Worm (Caenorhabditis elegans) whole organism, young adult: Measurements from ENCODE around the gene twk-45.

Experiments used
- B0035.1 ChIP-seq: sonication (generic microtip); optimal IDR thresholded peaks from 2 replicates; lab custom pipeline; 2016; ENCODE audit warnings: missing genetic modification characterization, mild to moderate bottlenecking, missing compliant biosample characterization, missing genotype, missing genetic modification reagents
- F33H1.4 ChIP-seq: fragments of 200-800 bp; sonication (Bioruptor generic); IDR thresholded peaks from 2 replicates; pipeline ENCODE4 v1.3.6; 2022; ENCODE audit warnings: missing genetic modification reagents, missing genetic modification characterization, missing compliant biosample characterization
- F55B11.4 ChIP-seq: sonication (generic microtip); optimal IDR thresholded peaks from 2 replicates; lab custom pipeline; 2016; ENCODE audit warnings: missing compliant biosample characterization, missing genetic modification characterization, borderline replicate concordance; ENCODE audit not compliant: insufficient read depth
- K11D2.4 ChIP-seq: fragments of 200-800 bp; sonication (Bioruptor generic); IDR thresholded peaks from 2 replicates; pipeline ENCODE4 v1.3.6; 2022; ENCODE audit warnings: missing genetic modification reagents, missing genetic modification characterization, missing compliant biosample characterization
- T07F8.4 ChIP-seq: sonication (generic microtip); optimal IDR thresholded peaks from 2 replicates; lab custom pipeline; 2016; ENCODE audit warnings: mild to moderate bottlenecking, missing genetic modification characterization, moderate library complexity, missing compliant biosample characterization
- Y53F4B.3 ChIP-seq: fragments of 200-800 bp; sonication (Bioruptor generic); IDR thresholded peaks from 2 replicates; pipeline ENCODE4 v1.3.6; 2022; ENCODE audit warnings: missing genetic modification reagents, missing genetic modification characterization, missing compliant biosample characterization
- aptf-2 ChIP-seq: fragments of 200-800 bp; sonication (Bioruptor generic); conservative IDR thresholded peaks from 2 replicates; pipeline ENCODE4 v1.3.6; 2022; ENCODE audit warnings: missing genetic modification reagents, missing genetic modification characterization, missing compliant biosample characterization
- atf-7 ChIP-seq: sonication (generic microtip); optimal IDR thresholded peaks from 2 replicates; lab custom pipeline; 2017; ENCODE audit warnings: mild to moderate bottlenecking, missing genetic modification characterization, missing compliant biosample characterization
- attf-5 ChIP-seq: fragments of 200-800 bp; sonication (Bioruptor generic); optimal IDR thresholded peaks from 2 replicates; lab custom pipeline; 2018; ENCODE audit warnings: mild to moderate bottlenecking, missing genetic modification characterization, missing compliant biosample characterization
- bed-1 ChIP-seq: fragments of 200-800 bp; sonication (Bioruptor generic); IDR thresholded peaks from 2 replicates; pipeline ENCODE4 v1.3.6; 2022; ENCODE audit warnings: missing genetic modification reagents, missing genetic modification characterization, missing compliant biosample characterization
- ccch-3 ChIP-seq: fragments of 200-800 bp; sonication (Bioruptor generic); optimal IDR thresholded peaks from 2 replicates; lab custom pipeline; 2018; ENCODE audit warnings: mild to moderate bottlenecking, missing genetic modification characterization, missing compliant biosample characterization
- ceh-27 ChIP-seq: fragments of 200-800 bp; sonication (Bioruptor generic); optimal IDR thresholded peaks from 2 replicates; lab custom pipeline; 2018; ENCODE audit warnings: mild to moderate bottlenecking, missing genetic modification characterization, moderate library complexity, missing compliant biosample characterization
- ceh-40 ChIP-seq: fragments of 200-800 bp; sonication (Bioruptor generic); IDR thresholded peaks from 2 replicates; pipeline ENCODE4 v1.3.6; 2022; ENCODE audit warnings: missing genetic modification characterization, missing compliant biosample characterization
- die-1 ChIP-seq: sonication (generic microtip); optimal IDR thresholded peaks from 2 replicates; lab custom pipeline; 2016; ENCODE audit warnings: missing genotype, mild to moderate bottlenecking, missing genetic modification characterization, missing compliant biosample characterization
- dpl-1 ChIP-seq: fragments of 150-350 bp; optimal IDR thresholded peaks from 2 replicates; lab custom pipeline; 2014; ENCODE audit warnings: missing biosample characterization, missing genetic modification reagents, missing genetic modification characterization
- egrh-3 ChIP-seq: fragments of 200-800 bp; sonication (Bioruptor generic); IDR thresholded peaks from 2 replicates; pipeline ENCODE4 v1.3.6; 2022; ENCODE audit warnings: missing genetic modification reagents, missing genetic modification characterization, missing compliant biosample characterization
- hlh-12 ChIP-seq: sonication (generic microtip); optimal IDR thresholded peaks from 2 replicates; lab custom pipeline; 2016; ENCODE audit warnings: missing genetic modification characterization, missing compliant biosample characterization
- hlh-26 ChIP-seq: fragments of 200-800 bp; sonication (Bioruptor generic); conservative IDR thresholded peaks from 2 replicates; pipeline ENCODE4 v1.3.6; 2022; ENCODE audit warnings: missing genetic modification reagents, missing genetic modification characterization, missing compliant biosample characterization
- hmg-1.2 ChIP-seq: fragments of 200-800 bp; sonication (Bioruptor generic); IDR thresholded peaks from 2 replicates; pipeline ENCODE4 v1.3.6; 2022; ENCODE audit warnings: missing genetic modification reagents, missing genetic modification characterization, missing compliant biosample characterization
- hmg-20 ChIP-seq: fragments of 200-800 bp; sonication (Bioruptor generic); IDR thresholded peaks from 2 replicates; pipeline ENCODE4 v1.3.6; 2022; ENCODE audit warnings: missing genetic modification reagents, missing genetic modification characterization, missing compliant biosample characterization
- let-526 ChIP-seq: fragments of 200-800 bp; sonication (Bioruptor generic); IDR thresholded peaks from 2 replicates; pipeline ENCODE4 v1.3.6; 2022; ENCODE audit warnings: missing genetic modification reagents, missing genetic modification characterization, missing compliant biosample characterization
- lin-35 ChIP-seq, 3 experiments: fragments of 150-350 bp in 2 of 3; sonication (generic microtip) in 1 of 3; optimal IDR thresholded peaks; 2 replicates each; lab custom pipeline; 2014 to 2018; ENCODE audit warnings: missing biosample characterization in 3 of 3, missing genetic modification characterization in 3 of 3, missing genetic modification reagents in 3 of 3
- lin-54 ChIP-seq: fragments of 200-800 bp; sonication (Bioruptor generic); optimal IDR thresholded peaks from 2 replicates; lab custom pipeline; 2018; ENCODE audit warnings: mild to moderate bottlenecking, missing genetic modification characterization, missing compliant biosample characterization
- lsl-1 ChIP-seq: fragments of 200-800 bp; sonication (Bioruptor generic); optimal IDR thresholded peaks from 2 replicates; lab custom pipeline; 2018; ENCODE audit warnings: mild to moderate bottlenecking, missing genetic modification characterization, moderate library complexity, missing compliant biosample characterization
- madf-3 ChIP-seq: fragments of 200-800 bp; sonication (Bioruptor generic); IDR thresholded peaks from 2 replicates; pipeline ENCODE4 v1.3.6; 2022; ENCODE audit warnings: missing genetic modification reagents, missing genetic modification characterization, missing compliant biosample characterization
- madf-6 ChIP-seq: fragments of 200-800 bp; sonication (Bioruptor generic); IDR thresholded peaks from 2 replicates; pipeline ENCODE4 v1.3.6; 2022; ENCODE audit warnings: missing genetic modification reagents, missing genetic modification characterization, missing compliant biosample characterization
- mcd-1 ChIP-seq: fragments of 200-800 bp; sonication (Bioruptor generic); IDR thresholded peaks from 2 replicates; pipeline ENCODE4 v1.3.6; 2022; ENCODE audit warnings: missing genetic modification reagents, missing genetic modification characterization, missing compliant biosample characterization
- nhr-120 ChIP-seq: fragments of 200-800 bp; sonication (Bioruptor generic); IDR thresholded peaks from 2 replicates; pipeline ENCODE4 v1.3.6; 2022; ENCODE audit warnings: missing genetic modification characterization, missing compliant biosample characterization
- nhr-179 ChIP-seq: sonication (generic microtip); optimal IDR thresholded peaks from 2 replicates; lab custom pipeline; 2016; ENCODE audit warnings: mild to moderate bottlenecking, missing genetic modification characterization, missing compliant biosample characterization
- snpc-1.1 ChIP-seq: sonication (generic microtip); optimal IDR thresholded peaks from 2 replicates; lab custom pipeline; 2017; ENCODE audit warnings: missing genetic modification characterization, mild to moderate bottlenecking, missing compliant biosample characterization, antibody characterized with exemption, moderate library complexity, missing genotype, missing genetic modification reagents; ENCODE audit not compliant: insufficient read depth
- snpc-4 ChIP-seq, 5 experiments: fragments of 150-350 bp in 1 of 5; sonication (generic microtip) in 4 of 5; optimal IDR thresholded peaks; 2 replicates each; lab custom pipeline; 2014 to 2018; ENCODE audit warnings: missing genetic modification characterization in 5 of 5, missing biosample characterization in 3 of 5, antibody characterized with exemption in 2 of 5, mild to moderate bottlenecking in 2 of 5, missing compliant biosample characterization in 2 of 5, missing genotype in 2 of 5, moderate library complexity in 2 of 5, missing genetic modification reagents in 1 of 5
- tbx-9 ChIP-seq: sonication (generic microtip); optimal IDR thresholded peaks from 2 replicates; lab custom pipeline; 2016; ENCODE audit warnings: borderline replicate concordance, missing genetic modification characterization, inconsistent platforms, missing compliant biosample characterization
- unc-130 ChIP-seq: sonication (generic microtip); optimal IDR thresholded peaks from 2 replicates; lab custom pipeline; 2016; ENCODE audit warnings: missing genetic modification reagents, missing genetic modification characterization, missing compliant biosample characterization
- unc-62 ChIP-seq: fragments of 150-350 bp; optimal IDR thresholded peaks from 2 replicates; lab custom pipeline; 2014; ENCODE audit warnings: missing biosample characterization, missing genetic modification reagents, missing genetic modification characterization
- zfh-2 ChIP-seq: fragments of 200-800 bp; sonication (Bioruptor generic); conservative IDR thresholded peaks from 2 replicates; pipeline ENCODE4 v1.3.6; 2022; ENCODE audit warnings: missing genetic modification reagents, missing genetic modification characterization, missing compliant biosample characterization
- ztf-26 ChIP-seq: sonication (generic microtip); optimal IDR thresholded peaks from 2 replicates; lab custom pipeline; 2017; ENCODE audit warnings: missing genetic modification characterization, missing compliant biosample characterization
- ztf-6 ChIP-seq: fragments of 200-800 bp; sonication (Bioruptor generic); IDR thresholded peaks from 2 replicates; pipeline ENCODE4 v1.3.6; 2022; ENCODE audit warnings: missing genetic modification reagents, missing genetic modification characterization, missing compliant biosample characterization

Gene twk-45

DNA sequence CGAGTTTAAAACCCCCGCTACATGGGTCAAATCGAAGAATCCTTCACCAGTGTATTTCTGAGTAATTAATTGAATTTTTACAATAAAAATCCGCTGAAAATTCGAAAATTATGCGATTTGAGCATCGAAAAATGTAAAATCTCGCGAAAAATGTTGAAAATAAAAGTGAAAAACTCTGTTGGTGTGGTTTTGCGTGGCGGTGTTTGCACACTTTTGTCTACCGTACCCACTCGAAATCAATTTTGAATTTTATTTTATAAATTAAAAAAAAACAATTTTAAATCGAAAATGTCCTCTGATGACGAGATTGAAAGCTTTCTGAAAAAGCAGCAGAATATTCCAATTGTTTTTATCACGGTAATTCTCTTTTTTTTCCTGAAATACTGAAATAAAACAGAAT lies 20.9 kb downstream of the twk-45 start, which contains the start of gene Y71H2AM.6:
TSS of gene Y71H2AM.6 (plus strand) at position 264 of the 400 bp plus-strand sequence.
- TF ChIP-seq lin-35 (GFP tag; optimal IDR thresholded peaks at IDR 0.05; lab: Kevin White, UChicago) (peak in 1 of 3 experiments; percentile 3), snpc-1.1 (tag; lab: Kevin White, UChicago) (peak; percentile 6), lin-54 (GFP tag; lab: Kevin White, UChicago) (peak; percentile 65), lsl-1 (GFP tag; lab: Kevin White, UChicago) (peak; percentile 84), mcd-1 (peak; percentile 38; the same call in 1 of the 2 replicates), attf-5 (GFP tag; lab: Kevin White, UChicago) (peak; percentile 31), madf-3 (GFP tag; lab: Robert Waterston, UW) (no peak), F33H1.4 (GFP tag; lab: Robert Waterston, UW) (peak; percentile 48), hmg-1.2 (GFP tag; lab: Robert Waterston, UW) (no peak), hlh-26 (no peak), madf-6 (peak; percentile 57; the same call in 1 of the 2 replicates)

DNA sequence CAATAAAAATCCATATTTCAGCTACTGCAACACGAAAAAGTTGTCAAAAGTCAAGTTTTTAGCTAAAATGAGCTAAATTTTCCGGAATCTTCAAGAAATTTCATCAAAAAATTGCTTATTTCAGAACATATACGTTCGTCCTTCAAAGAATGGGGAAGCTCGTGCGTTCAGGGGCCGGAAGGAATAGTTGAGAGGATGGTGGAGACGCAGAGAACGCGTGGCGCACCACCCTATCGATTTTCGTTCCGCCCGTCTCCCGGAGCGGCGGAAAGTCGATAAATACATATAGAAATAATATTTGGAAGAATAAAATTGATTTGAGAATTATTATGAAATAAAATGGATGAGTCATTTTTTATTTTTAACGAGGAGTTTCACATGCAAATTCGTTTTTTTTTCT lies 21.4 kb downstream of the twk-45 start:
- TF ChIP-seq ceh-27 (no peak), hmg-1.2 (GFP tag; lab: Robert Waterston, UW) (0 out of 2 replicates have a peak, but pooled peaks have one; percentile 12)

DNA sequence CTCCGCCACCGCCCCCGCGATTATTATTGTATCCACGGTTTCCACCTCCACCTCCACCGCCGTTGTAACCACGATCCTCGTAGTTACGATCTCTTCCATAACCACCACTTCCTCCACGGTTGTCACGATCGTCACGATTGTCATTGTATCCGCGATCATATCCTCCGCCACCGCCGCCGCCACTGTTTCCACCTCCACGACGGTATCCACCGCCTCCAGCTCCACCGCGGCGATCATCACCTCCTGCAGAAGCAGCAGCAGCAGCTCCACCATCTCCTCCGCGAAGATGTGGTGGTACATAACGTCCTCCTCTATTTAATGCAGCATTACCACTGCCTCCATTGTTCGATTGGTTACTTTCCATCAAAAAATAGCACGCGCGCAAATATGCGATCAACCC lies 23.0 kb downstream of the twk-45 start, which contains the start of gene laf-1:
TSS of gene laf-1 (minus strand) at position 399 of the 400 bp plus-strand sequence.
- TF ChIP-seq B0035.1 (tag; lab: Kevin White, UChicago) (no peak), egrh-3 (GFP tag; lab: Robert Waterston, UW) (peak; percentile 65; the same call in 1 of the 2 replicates), atf-7 (tag; lab: Kevin White, UChicago) (no peak), ztf-6 (GFP tag; lab: Robert Waterston, UW) (no peak), mcd-1 (0 out of 2 replicates have a peak, but pooled peaks have one; percentile 24), unc-62 (GFP tag; lab: Kevin White, UChicago) (no peak), aptf-2 (GFP tag; lab: Robert Waterston, UW) (no peak), nhr-120 (GFP tag; lab: Robert Waterston, UW) (no peak), zfh-2 (GFP tag; lab: Robert Waterston, UW) (peak; percentile 73), unc-130 (no peak), ccch-3 (GFP tag; lab: Kevin White, UChicago) (no peak), F55B11.4 (tag; lab: Kevin White, UChicago) (no peak), dpl-1 (GFP tag; lab: Kevin White, UChicago) (no peak), T07F8.4 (tag; lab: Kevin White, UChicago) (no peak), K11D2.4 (GFP tag; lab: Robert Waterston, UW) (no peak), ztf-26 (tag; lab: Kevin White, UChicago) (no peak)

DNA sequence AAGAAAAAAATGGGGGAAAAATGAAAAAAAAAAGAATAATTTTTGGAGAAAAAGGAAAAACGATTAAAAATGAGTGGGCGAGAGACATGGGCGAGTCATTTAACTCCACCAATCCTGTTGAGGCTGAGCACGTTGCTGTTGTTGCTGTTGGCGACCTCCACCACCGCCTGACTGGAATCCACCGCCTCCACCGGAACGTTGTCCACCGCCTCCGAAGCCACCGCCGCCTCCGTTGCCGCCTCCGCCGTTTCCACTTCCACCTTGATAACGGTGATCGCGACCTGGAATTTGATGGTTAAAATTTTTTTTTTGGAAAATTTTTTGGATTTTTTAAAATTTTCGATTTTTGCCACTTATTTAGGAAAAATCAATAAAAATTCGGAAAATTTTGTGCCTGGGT lies 30.9 kb downstream of the twk-45 start:
- TF ChIP-seq die-1 (tag; lab: Kevin White, UChicago) (no peak), snpc-4 (GFP tag; optimal IDR thresholded peaks at IDR 0.05; lab: Kevin White, UChicago) (no peak), snpc-4 (tag; optimal IDR thresholded peaks at IDR 0.05; lab: Kevin White, UChicago) (no peak), zfh-2 (GFP tag; lab: Robert Waterston, UW) (peak; percentile 78), egrh-3 (GFP tag; lab: Robert Waterston, UW) (peak; percentile 55; the same call in 1 of the 2 replicates), Y53F4B.3 (no peak), ceh-40 (GFP tag; lab: Robert Waterston, UW) (no peak), lsl-1 (GFP tag; lab: Kevin White, UChicago) (no peak), bed-1 (GFP tag; lab: Robert Waterston, UW) (no peak), hmg-20 (GFP tag; lab: Robert Waterston, UW) (no peak), let-526 (no peak), tbx-9 (tag; lab: Kevin White, UChicago) (no peak), lin-35 (GFP tag; optimal IDR thresholded peaks at IDR 0.05; lab: Kevin White, UChicago) (no peak), nhr-179 (tag; lab: Kevin White, UChicago) (no peak), hlh-12 (tag; lab: Kevin White, UChicago) (no peak)
- TF ChIP-seq, all 124 proteins: peak for 2
